Fruit fly (Drosophila melanogaster): ENCODE data around the gene TpnC25D.
A peak's percentile ranks its signal among the peaks of the same experiment; 100 is the strongest.

The TpnC25D gene

DNA sequence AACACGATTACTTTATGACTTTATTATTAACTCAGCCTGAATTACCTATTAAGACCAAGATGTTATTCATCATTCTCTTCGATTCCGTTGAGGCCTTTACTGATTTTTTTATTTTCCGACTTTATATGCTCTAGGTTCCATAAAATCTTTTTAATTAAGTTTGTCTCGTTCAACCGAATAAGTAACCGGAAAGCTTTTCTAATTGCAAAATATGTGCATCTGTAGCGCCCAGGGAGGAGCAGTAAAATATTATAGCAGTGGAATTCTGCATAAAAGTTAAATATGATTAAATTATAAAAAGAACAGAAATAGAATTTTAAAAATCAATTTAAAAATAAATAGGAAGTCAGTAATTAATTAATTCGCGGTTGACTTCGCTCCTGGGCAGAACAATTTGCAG, at the start of gene TpnC25D, which contains the start of gene CG14034:
TSS of gene TpnC25D (plus strand) at position 260 of the 400 bp plus-strand sequence.
TSS of gene CG14034 (minus strand) at position 101 of the 400 bp plus-strand sequence.
- no peak for TF ChIP-seq rn (GFP tag; IDR thresholded peaks at IDR 0.05)
- no peak for TF ChIP-seq CG12605 (GFP tag; IDR thresholded peaks at IDR 0.05)
- no peak for TF ChIP-seq CG4496 (GFP tag; IDR thresholded peaks at IDR 0.05)
- no peak for TF ChIP-seq CG32121 (GFP tag; IDR thresholded peaks at IDR 0.05)
- no peak for TF ChIP-seq CG34367 (tag; optimal IDR thresholded peaks at IDR 0.05)
- TF ChIP-seq CG9948 (tag; optimal IDR thresholded peaks at IDR 0.05): no peak
- TF ChIP-seq fd96Ca (GFP tag; IDR thresholded peaks at IDR 0.05): no peak
- no peak for TF ChIP-seq CG15710 (tag; optimal IDR thresholded peaks at IDR 0.05)
- no peak for TF ChIP-seq CG8159 (tag; optimal IDR thresholded peaks at IDR 0.05)
- TF ChIP-seq gl (tag; optimal IDR thresholded peaks at IDR 0.05): no peak
- no peak for TF ChIP-seq Pif1A (GFP tag; optimal IDR thresholded peaks at IDR 0.05)
- no peak for TF ChIP-seq D1 (tag; optimal IDR thresholded peaks at IDR 0.05)
- TF ChIP-seq CG17806 (tag; optimal IDR thresholded peaks at IDR 0.05): no peak
- no peak for TF ChIP-seq EcR (GFP tag; optimal IDR thresholded peaks at IDR 0.05)
- TF ChIP-seq Ets98B (GFP tag; IDR thresholded peaks at IDR 0.05): no peak
- no peak for TF ChIP-seq CG8301 (tag; optimal IDR thresholded peaks at IDR 0.05)
- no peak for TF ChIP-seq Pif1B (GFP tag; optimal IDR thresholded peaks at IDR 0.05)
- no peak for TF ChIP-seq CG10348 (GFP tag; IDR thresholded peaks at IDR 0.05)

DNA sequence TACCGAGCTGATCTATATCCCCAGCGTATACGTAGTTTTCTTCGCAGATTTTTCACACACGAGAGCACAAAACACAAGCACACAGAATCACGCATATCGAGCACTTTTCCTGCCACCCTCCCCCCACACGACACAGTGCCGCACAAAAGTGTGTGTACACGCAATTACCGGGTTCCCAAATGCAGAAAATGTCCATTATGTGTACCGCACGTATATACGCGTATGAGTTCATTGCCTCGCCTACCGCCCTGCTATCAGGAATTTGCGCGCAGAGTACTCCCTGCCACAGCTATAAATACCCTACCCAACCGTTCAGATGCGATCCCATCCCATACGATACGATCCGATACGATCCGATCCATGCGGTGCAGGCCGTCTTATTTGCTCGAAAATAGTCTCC, 30.0 kb upstream of the TpnC25D start:
- no peak for TF ChIP-seq CG10348 (GFP tag; IDR thresholded peaks at IDR 0.05)
- peak; percentile 30; the same call in 1 of the 2 replicates for TF ChIP-seq Ets98B (GFP tag; IDR thresholded peaks at IDR 0.05)
- TF ChIP-seq CG8159 (tag; optimal IDR thresholded peaks at IDR 0.05): no peak
- peak; percentile 68 for TF ChIP-seq CG32121 (GFP tag; IDR thresholded peaks at IDR 0.05)
- peak; percentile 94 for TF ChIP-seq EcR (GFP tag; optimal IDR thresholded peaks at IDR 0.05)

DNA sequence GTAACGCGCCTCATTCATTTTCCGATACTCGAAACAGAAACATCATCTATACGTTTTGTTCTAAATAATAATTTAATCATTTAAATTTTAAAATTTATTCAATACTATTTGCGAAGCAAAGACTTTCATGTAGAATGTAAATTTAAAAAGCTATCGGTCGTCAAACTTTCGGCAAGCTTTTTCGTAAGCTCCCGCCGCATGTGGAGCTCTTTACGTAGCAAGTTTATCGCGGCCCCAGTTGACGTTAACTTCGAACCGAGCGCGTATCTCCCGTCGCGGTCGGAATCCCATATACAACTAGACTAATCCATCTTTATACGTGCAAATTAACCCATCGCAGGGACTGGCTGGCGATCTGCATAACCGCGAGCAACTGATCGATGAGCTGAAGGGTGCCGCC, 20.9 kb upstream of the TpnC25D start:
- no peak for TF ChIP-seq CG8301 (tag; optimal IDR thresholded peaks at IDR 0.05)
- no peak for TF ChIP-seq Snoo (tag; optimal IDR thresholded peaks at IDR 0.05)
- TF ChIP-seq Ets98B (GFP tag; IDR thresholded peaks at IDR 0.05): no peak
- no peak for TF ChIP-seq CG15710 (tag; optimal IDR thresholded peaks at IDR 0.05)

DNA sequence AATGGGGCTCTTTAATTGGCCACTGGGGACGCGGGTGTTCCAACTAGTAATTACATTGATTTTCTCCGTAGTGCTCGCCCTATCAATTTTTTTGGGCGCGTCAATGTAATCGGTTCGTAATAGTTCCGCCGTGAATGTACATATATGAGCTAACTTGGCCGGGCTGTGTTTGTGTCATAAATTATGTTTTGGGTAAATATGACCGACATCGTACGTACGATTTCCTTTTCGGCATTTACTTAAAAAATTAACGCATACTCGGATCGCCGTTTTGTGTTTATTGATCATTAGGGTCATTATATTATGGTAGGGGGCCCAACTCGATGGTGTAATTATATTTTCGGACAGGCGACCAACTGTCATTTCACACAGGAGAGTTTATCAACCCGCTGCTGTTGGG, 19.8 kb upstream of the TpnC25D start:
- TF ChIP-seq CG14655 (GFP tag; optimal IDR thresholded peaks at IDR 0.05): no peak
- no peak for TF ChIP-seq gl (tag; optimal IDR thresholded peaks at IDR 0.05)
- no peak for TF ChIP-seq Snoo (tag; optimal IDR thresholded peaks at IDR 0.05)
- TF ChIP-seq CG32121 (GFP tag; IDR thresholded peaks at IDR 0.05): no peak
- no peak for TF ChIP-seq CG9948 (tag; optimal IDR thresholded peaks at IDR 0.05)
- TF ChIP-seq CG13204 (GFP tag; optimal IDR thresholded peaks at IDR 0.05): no peak
- no peak for TF ChIP-seq CG8159 (tag; optimal IDR thresholded peaks at IDR 0.05)
- TF ChIP-seq CG12605 (GFP tag; IDR thresholded peaks at IDR 0.05): no peak
- TF ChIP-seq Ets98B (GFP tag; IDR thresholded peaks at IDR 0.05): no peak
- TF ChIP-seq rn (GFP tag; IDR thresholded peaks at IDR 0.05): no peak
- TF ChIP-seq fd96Ca (GFP tag; IDR thresholded peaks at IDR 0.05): no peak
- no peak for TF ChIP-seq EcR (GFP tag; optimal IDR thresholded peaks at IDR 0.05)
- TF ChIP-seq CG10348 (GFP tag; IDR thresholded peaks at IDR 0.05): no peak
- TF ChIP-seq CG4496 (GFP tag; IDR thresholded peaks at IDR 0.05): no peak
- no peak for TF ChIP-seq Pif1B (GFP tag; optimal IDR thresholded peaks at IDR 0.05)
- TF ChIP-seq CG15710 (tag; optimal IDR thresholded peaks at IDR 0.05): no peak
- no peak for TF ChIP-seq D1 (tag; optimal IDR thresholded peaks at IDR 0.05)

DNA sequence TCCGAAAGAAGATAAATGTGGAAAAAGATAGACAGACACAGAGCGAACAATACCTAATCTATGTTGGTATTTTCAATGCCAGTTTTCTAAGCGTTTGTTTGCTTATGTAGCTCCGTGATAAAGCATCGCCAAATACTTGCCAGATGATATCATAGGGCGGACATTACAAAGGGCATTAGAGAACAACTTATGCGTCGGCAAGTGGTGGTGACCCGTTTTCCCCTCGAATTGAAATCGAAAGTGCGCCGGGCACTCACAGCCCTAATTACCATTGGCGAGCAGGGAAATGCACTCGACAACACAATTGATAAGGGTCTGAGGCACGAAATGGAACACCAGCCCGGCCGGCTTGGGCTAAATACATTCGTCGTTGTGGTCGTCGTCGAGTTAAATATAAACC, 19.3 kb upstream of the TpnC25D start:
- TF ChIP-seq Snoo (tag; optimal IDR thresholded peaks at IDR 0.05) (no peak), CG8301 (tag; optimal IDR thresholded peaks at IDR 0.05) (no peak), D1 (tag; optimal IDR thresholded peaks at IDR 0.05) (no peak), EcR (GFP tag; optimal IDR thresholded peaks at IDR 0.05) (no peak), CG15710 (tag; optimal IDR thresholded peaks at IDR 0.05) (no peak), CG17806 (tag; optimal IDR thresholded peaks at IDR 0.05) (no peak), CG12605 (GFP tag; IDR thresholded peaks at IDR 0.05) (no peak)

dm6 chr2L:5206964-5207585, 9.4 kb upstream of the TpnC25D start, which contains the start of gene Cyp28d2:
Cyp28d2 (plus strand) TSS chr2L:5207267.
- TF ChIP-seq Pif1A (GFP tag; optimal IDR thresholded peaks at IDR 0.05): no peak
- no peak for TF ChIP-seq CG8159 (tag; optimal IDR thresholded peaks at IDR 0.05)
- no peak for TF ChIP-seq Ets98B (GFP tag; IDR thresholded peaks at IDR 0.05)
- no peak for TF ChIP-seq CG32121 (GFP tag; IDR thresholded peaks at IDR 0.05)
- no peak for TF ChIP-seq CG4496 (GFP tag; IDR thresholded peaks at IDR 0.05)
- TF ChIP-seq EcR (GFP tag; optimal IDR thresholded peaks at IDR 0.05): no peak
- no peak for TF ChIP-seq CG17806 (tag; optimal IDR thresholded peaks at IDR 0.05)
- no peak for TF ChIP-seq rn (GFP tag; IDR thresholded peaks at IDR 0.05)
- no peak for TF ChIP-seq D1 (tag; optimal IDR thresholded peaks at IDR 0.05)
- TF ChIP-seq CG10348 (GFP tag; IDR thresholded peaks at IDR 0.05): no peak

dm6 chr2L:5208581-5208980, 7.9 kb upstream of the TpnC25D start:
- TF ChIP-seq CG4496 (GFP tag; IDR thresholded peaks at IDR 0.05) (no peak), rn (GFP tag; IDR thresholded peaks at IDR 0.05) (no peak), fd96Ca (GFP tag; IDR thresholded peaks at IDR 0.05) (no peak), CG32121 (GFP tag; IDR thresholded peaks at IDR 0.05) (no peak), EcR (GFP tag; optimal IDR thresholded peaks at IDR 0.05) (no peak), Ets98B (GFP tag; IDR thresholded peaks at IDR 0.05) (no peak), Snoo (tag; optimal IDR thresholded peaks at IDR 0.05) (no peak), CG34367 (tag; optimal IDR thresholded peaks at IDR 0.05) (no peak), CG10348 (GFP tag; IDR thresholded peaks at IDR 0.05) (no peak), CG9948 (tag; optimal IDR thresholded peaks at IDR 0.05) (no peak), CG12605 (GFP tag; IDR thresholded peaks at IDR 0.05) (no peak), CG13204 (GFP tag; optimal IDR thresholded peaks at IDR 0.05) (no peak), CG14655 (GFP tag; optimal IDR thresholded peaks at IDR 0.05) (no peak), D1 (tag; optimal IDR thresholded peaks at IDR 0.05) (no peak), CG8159 (tag; optimal IDR thresholded peaks at IDR 0.05) (no peak)
